Fruit fly (Drosophila melanogaster): ENCODE results near the gene CG14325.

Gene CG14325

dm6 chr3R:17647444-17647843 lies 20.5 kb downstream of the CG14325 start, which contains the start of gene CG14322 (continued):
- peak; percentile 1 for TF ChIP-seq ind (GFP tag; optimal IDR thresholded peaks at IDR 0.05)
- TF ChIP-seq seq (GFP tag; IDR thresholded peaks at IDR 0.05) = no peak
- TF ChIP-seq Dbx (GFP tag; IDR thresholded peaks at IDR 0.05) = no peak
- no peak for TF ChIP-seq CG16813 (GFP tag; IDR thresholded peaks at IDR 0.05; ENCODE audit: partially characterized antibody)
- TF ChIP-seq Jarid2 (GFP tag; optimal IDR thresholded peaks at IDR 0.05) = no peak
- TF ChIP-seq Ssrp (tag; optimal IDR thresholded peaks at IDR 0.05) = no peak
- TF ChIP-seq dan (GFP tag; IDR thresholded peaks at IDR 0.05) = no peak
- TF ChIP-seq Tbp (GFP tag; optimal IDR thresholded peaks at IDR 0.05) = no peak
- no peak for TF ChIP-seq disco-r (GFP tag; optimal IDR thresholded peaks at IDR 0.05)
- TF ChIP-seq sim (GFP tag; IDR thresholded peaks at IDR 0.05) = no peak
- TF ChIP-seq Spps (tag; optimal IDR thresholded peaks at IDR 0.05) = no peak
- peak; percentile 40 for TF ChIP-seq CG2712 (tag; optimal IDR thresholded peaks at IDR 0.05)
- no peak for TF ChIP-seq pnt (GFP tag; optimal IDR thresholded peaks at IDR 0.05)
- TF ChIP-seq CG5953 (GFP tag; IDR thresholded peaks at IDR 0.05) = no peak
- no peak for TF ChIP-seq esg (GFP tag; conservative IDR thresholded peaks at IDR 0.05)
- TF ChIP-seq dysf (GFP tag; IDR thresholded peaks at IDR 0.05) = no peak
- no peak for TF ChIP-seq CG16815 (GFP tag; optimal IDR thresholded peaks at IDR 0.05)
- TF ChIP-seq CG32772 (GFP tag; IDR thresholded peaks at IDR 0.05) = no peak
- no peak for TF ChIP-seq TFAM (GFP tag; optimal IDR thresholded peaks at IDR 0.05)
- TF ChIP-seq CG15073 (GFP tag; optimal IDR thresholded peaks at IDR 0.05) = no peak
- TF ChIP-seq CG7745 (tag; optimal IDR thresholded peaks at IDR 0.05) = no peak
- no peak for TF ChIP-seq CG1602 (GFP tag; optimal IDR thresholded peaks at IDR 0.05)
- no peak for TF ChIP-seq CG18011 (GFP tag; optimal IDR thresholded peaks at IDR 0.05)
- TF ChIP-seq slbo (GFP tag; IDR thresholded peaks at IDR 0.05) = peak; percentile 70
- no peak for TF ChIP-seq eyg (GFP tag; optimal IDR thresholded peaks at IDR 0.05)
- TF ChIP-seq CG2116 (GFP tag; optimal IDR thresholded peaks at IDR 0.05) = peak; percentile 68
- TF ChIP-seq zf30C (GFP tag; optimal IDR thresholded peaks at IDR 0.05) = no peak
- TF ChIP-seq hbn (GFP tag; IDR thresholded peaks at IDR 0.05; ENCODE audit: partially characterized antibody) = no peak
- peak; percentile 18 for TF ChIP-seq gem (tag; optimal IDR thresholded peaks at IDR 0.05)
- TF ChIP-seq inv (GFP tag; IDR thresholded peaks at IDR 0.05; ENCODE audit: partially characterized antibody) = no peak
- TF ChIP-seq shn (GFP tag; optimal IDR thresholded peaks at IDR 0.05) = no peak
- no peak for TF ChIP-seq prd (optimal IDR thresholded peaks at IDR 0.05)
- peak; percentile 49; the same call in 2 of the 3 replicates for TF ChIP-seq prd (GFP tag; IDR thresholded peaks at IDR 0.05)
- TF ChIP-seq fd102C (GFP tag; optimal IDR thresholded peaks at IDR 0.05) = no peak
- TF ChIP-seq ap (GFP tag; IDR thresholded peaks at IDR 0.05) = no peak
- no peak for TF ChIP-seq Six4 (GFP tag; optimal IDR thresholded peaks at IDR 0.05)
- no peak for TF ChIP-seq Asciz (GFP tag; optimal IDR thresholded peaks at IDR 0.05)
- TF ChIP-seq CG5180 (GFP tag; optimal IDR thresholded peaks at IDR 0.05) = no peak
- TF ChIP-seq Xbp1 (GFP tag; optimal IDR thresholded peaks at IDR 0.05) = peak; percentile 44
- TF ChIP-seq Dp (GFP tag; optimal IDR thresholded peaks at IDR 0.05) = peak; percentile 86
- no peak for TF ChIP-seq otp (GFP tag; IDR thresholded peaks at IDR 0.05)
- no peak for TF ChIP-seq az2 (GFP tag; optimal IDR thresholded peaks at IDR 0.05)
- TF ChIP-seq vnd (GFP tag; IDR thresholded peaks at IDR 0.05; ENCODE audit: partially characterized antibody) = no peak
- no peak for TF ChIP-seq fd3F (GFP tag; optimal IDR thresholded peaks at IDR 0.05)
- TF ChIP-seq CG10959 (GFP tag; IDR thresholded peaks at IDR 0.05) = no peak
- no peak for TF ChIP-seq CG13894 (tag; optimal IDR thresholded peaks at IDR 0.05)
- TF ChIP-seq CG11456 (GFP tag; IDR thresholded peaks at IDR 0.05) = 0 out of 3 replicates have a peak, but pooled peaks have one; percentile 55
- no peak for TF ChIP-seq cwo (GFP tag; optimal IDR thresholded peaks at IDR 0.05)
- no peak for TF ChIP-seq NC2β (GFP tag; optimal IDR thresholded peaks at IDR 0.05)
- TF ChIP-seq crp (GFP tag; optimal IDR thresholded peaks at IDR 0.05) = peak; percentile 59 to 93
- no peak for TF ChIP-seq CG31388 (GFP tag; optimal IDR thresholded peaks at IDR 0.05)
- TF ChIP-seq CG12744 (GFP tag; optimal IDR thresholded peaks at IDR 0.05) = no peak
